Worm (Caenorhabditis elegans) whole organism, young adult: Measurements from ENCODE around the gene C05D2.8.

Experiments used
- B0019.2 ChIP-seq: fragments of 200-800 bp; sonication (Bioruptor generic); conservative IDR thresholded peaks from 2 replicates; pipeline ENCODE4 v1.3.6; 2022; ENCODE audit warnings: missing genetic modification reagents, missing genetic modification characterization, missing compliant biosample characterization
- B0035.1 ChIP-seq: sonication (generic microtip); optimal IDR thresholded peaks from 2 replicates; lab custom pipeline; 2016; ENCODE audit warnings: missing genetic modification characterization, mild to moderate bottlenecking, missing compliant biosample characterization, missing genotype, missing genetic modification reagents
- B0261.1 ChIP-seq: sonication (generic microtip); optimal IDR thresholded peaks from 2 replicates; lab custom pipeline; 2016; ENCODE audit warnings: mild to moderate bottlenecking, missing genetic modification characterization, moderate library complexity, missing compliant biosample characterization
- B0336.3 ChIP-seq: fragments of 200-800 bp; sonication (Bioruptor generic); IDR thresholded peaks from 2 replicates; pipeline ENCODE4 v1.3.6; 2022; ENCODE audit warnings: missing genetic modification characterization, missing compliant biosample characterization
- C17E4.6 ChIP-seq: fragments of 200-800 bp; sonication (Bioruptor generic); IDR thresholded peaks from 2 replicates; pipeline ENCODE4 v1.3.6; 2022; ENCODE audit warnings: missing genetic modification reagents, missing genetic modification characterization, missing compliant biosample characterization
- D2030.7 ChIP-seq: fragments of 200-800 bp; sonication (Bioruptor generic); IDR thresholded peaks from 2 replicates; pipeline ENCODE4 v1.3.6; 2022; ENCODE audit warnings: missing genetic modification reagents, missing genetic modification characterization, missing compliant biosample characterization
- F23B12.7 ChIP-seq: sonication (generic microtip); optimal IDR thresholded peaks from 2 replicates; lab custom pipeline; 2017; ENCODE audit warnings: missing genetic modification characterization, mild to moderate bottlenecking, missing compliant biosample characterization, antibody characterized with exemption, moderate library complexity; ENCODE audit not compliant: insufficient read depth
- F33H1.4 ChIP-seq: fragments of 200-800 bp; sonication (Bioruptor generic); IDR thresholded peaks from 2 replicates; pipeline ENCODE4 v1.3.6; 2022; ENCODE audit warnings: missing genetic modification reagents, missing genetic modification characterization, missing compliant biosample characterization
- F37B4.10 ChIP-seq: fragments of 200-800 bp; sonication (Bioruptor generic); IDR thresholded peaks from 2 replicates; pipeline ENCODE4 v1.3.6; 2022; ENCODE audit warnings: missing genetic modification characterization, missing compliant biosample characterization
- F57A8.1 ChIP-seq: fragments of 200-800 bp; sonication (Bioruptor generic); optimal IDR thresholded peaks from 2 replicates; lab custom pipeline; 2018; ENCODE audit warnings: mild to moderate bottlenecking, missing genetic modification characterization, moderate library complexity, missing compliant biosample characterization
- K12H6.12 ChIP-seq: fragments of 200-800 bp; sonication (Bioruptor generic); optimal IDR thresholded peaks from 2 replicates; lab custom pipeline; 2018; ENCODE audit warnings: mild to moderate bottlenecking, missing genetic modification characterization, missing compliant biosample characterization
- Y56A3A.18 ChIP-seq: fragments of 200-800 bp; sonication (Bioruptor generic); IDR thresholded peaks from 2 replicates; pipeline ENCODE4 v1.3.6; 2022; ENCODE audit warnings: missing genetic modification reagents, missing genetic modification characterization, missing compliant biosample characterization
- atf-7 ChIP-seq: sonication (generic microtip); optimal IDR thresholded peaks from 2 replicates; lab custom pipeline; 2017; ENCODE audit warnings: mild to moderate bottlenecking, missing genetic modification characterization, missing compliant biosample characterization
- athp-1 ChIP-seq: sonication (generic microtip); optimal IDR thresholded peaks from 2 replicates; lab custom pipeline; 2017; ENCODE audit warnings: mild to moderate bottlenecking, missing genetic modification characterization, missing compliant biosample characterization
- attf-5 ChIP-seq: fragments of 200-800 bp; sonication (Bioruptor generic); optimal IDR thresholded peaks from 2 replicates; lab custom pipeline; 2018; ENCODE audit warnings: mild to moderate bottlenecking, missing genetic modification characterization, missing compliant biosample characterization
- bed-1 ChIP-seq: fragments of 200-800 bp; sonication (Bioruptor generic); IDR thresholded peaks from 2 replicates; pipeline ENCODE4 v1.3.6; 2022; ENCODE audit warnings: missing genetic modification reagents, missing genetic modification characterization, missing compliant biosample characterization
- bed-2 ChIP-seq: fragments of 200-800 bp; sonication (Bioruptor generic); IDR thresholded peaks from 2 replicates; pipeline ENCODE4 v1.3.6; 2022; ENCODE audit warnings: missing genetic modification reagents, missing genetic modification characterization, missing compliant biosample characterization
- ceh-58 ChIP-seq: fragments of 200-800 bp; sonication (Bioruptor generic); IDR thresholded peaks from 2 replicates; pipeline ENCODE4 v1.3.6; 2022; ENCODE audit warnings: missing genetic modification characterization, missing compliant biosample characterization
- dox-1 ChIP-seq: fragments of 200-800 bp; sonication (Bioruptor generic); IDR thresholded peaks from 2 replicates; pipeline ENCODE4 v1.3.6; 2022; ENCODE audit warnings: missing genetic modification reagents, missing genetic modification characterization, missing compliant biosample characterization
- fkh-3 ChIP-seq: sonication (generic microtip); optimal IDR thresholded peaks from 2 replicates; lab custom pipeline; 2016; ENCODE audit warnings: mild to moderate bottlenecking, missing genetic modification characterization, missing compliant biosample characterization
- gei-17 ChIP-seq: fragments of 200-800 bp; sonication (Bioruptor generic); optimal IDR thresholded peaks from 2 replicates; lab custom pipeline; 2018; ENCODE audit warnings: mild to moderate bottlenecking, missing genetic modification characterization, missing compliant biosample characterization
- hmg-1.2 ChIP-seq: fragments of 200-800 bp; sonication (Bioruptor generic); IDR thresholded peaks from 2 replicates; pipeline ENCODE4 v1.3.6; 2022; ENCODE audit warnings: missing genetic modification reagents, missing genetic modification characterization, missing compliant biosample characterization
- hrde-1 ChIP-seq: sonication (generic microtip); optimal IDR thresholded peaks from 2 replicates; lab custom pipeline; 2016; ENCODE audit warnings: missing genetic modification characterization, mild to moderate bottlenecking, missing compliant biosample characterization, moderate library complexity, missing genotype, missing genetic modification reagents, borderline replicate concordance
- let-526 ChIP-seq: fragments of 200-800 bp; sonication (Bioruptor generic); IDR thresholded peaks from 2 replicates; pipeline ENCODE4 v1.3.6; 2022; ENCODE audit warnings: missing genetic modification reagents, missing genetic modification characterization, missing compliant biosample characterization
- let-607 ChIP-seq, 2 experiments: fragments of 200-800 bp in 1 of 2; sonication (Bioruptor generic) in 1 of 2; sonication (generic microtip) in 1 of 2; optimal IDR thresholded peaks; 2 replicates each; lab custom pipeline; 2016 to 2018; ENCODE audit warnings: mild to moderate bottlenecking in 2 of 2, missing compliant biosample characterization in 2 of 2, missing genetic modification characterization in 2 of 2, moderate library complexity in 2 of 2, missing genotype in 1 of 2
- lin-26 ChIP-seq: fragments of 200-800 bp; sonication (Bioruptor generic); IDR thresholded peaks from 2 replicates; pipeline ENCODE4 v1.3.6; 2022; ENCODE audit warnings: missing genetic modification reagents, missing genetic modification characterization, missing compliant biosample characterization
- lir-1 ChIP-seq: fragments of 200-800 bp; sonication (Bioruptor generic); conservative IDR thresholded peaks from 2 replicates; pipeline ENCODE4 v1.3.6; 2022; ENCODE audit warnings: missing genetic modification reagents, missing genetic modification characterization, missing compliant biosample characterization
- mel-28 ChIP-seq: sonication (generic microtip); optimal IDR thresholded peaks from 2 replicates; lab custom pipeline; 2016; ENCODE audit warnings: borderline replicate concordance, mild to moderate bottlenecking, missing genetic modification characterization, missing compliant biosample characterization
- mes-4 ChIP-seq: sonication (generic microtip); optimal IDR thresholded peaks from 2 replicates; lab custom pipeline; 2016; ENCODE audit warnings: missing genotype, missing genetic modification characterization, missing compliant biosample characterization
- mxl-1 ChIP-seq: sonication (generic microtip); optimal IDR thresholded peaks from 2 replicates; lab custom pipeline; 2016; ENCODE audit warnings: missing genetic modification characterization, missing compliant biosample characterization
- nfyb-1 ChIP-seq: fragments of 200-800 bp; sonication (Bioruptor generic); IDR thresholded peaks from 2 replicates; pipeline ENCODE4 v1.3.6; 2022; ENCODE audit warnings: missing genetic modification reagents, missing genetic modification characterization, missing compliant biosample characterization
- nhr-80 ChIP-seq: sonication (generic microtip); optimal IDR thresholded peaks from 2 replicates; lab custom pipeline; 2016; ENCODE audit warnings: missing genetic modification characterization, missing compliant biosample characterization
- rpc-1 ChIP-seq, 2 experiments: fragments of 150-350 bp in 1 of 2; sonication (generic microtip) in 1 of 2; optimal IDR thresholded peaks; 2 replicates each; lab custom pipeline; 2014 to 2018; ENCODE audit warnings: missing biosample characterization in 1 of 2, missing genetic modification characterization in 1 of 2, missing genetic modification reagents in 1 of 2, missing genotype in 1 of 2
- sea-2 ChIP-seq: fragments of 200-800 bp; sonication (Bioruptor generic); IDR thresholded peaks from 2 replicates; pipeline ENCODE4 v1.3.6; 2022; ENCODE audit warnings: missing genetic modification characterization, missing compliant biosample characterization
- snpc-3.4 ChIP-seq: sonication (generic microtip); optimal IDR thresholded peaks from 2 replicates; lab custom pipeline; 2017; ENCODE audit warnings: missing genetic modification characterization, mild to moderate bottlenecking, missing compliant biosample characterization, antibody characterized with exemption, moderate library complexity, missing genotype, missing genetic modification reagents
- snpc-4 ChIP-seq, 5 experiments: fragments of 150-350 bp in 1 of 5; sonication (generic microtip) in 4 of 5; optimal IDR thresholded peaks; 2 replicates each; lab custom pipeline; 2014 to 2018; ENCODE audit warnings: missing genetic modification characterization in 5 of 5, missing biosample characterization in 3 of 5, antibody characterized with exemption in 2 of 5, mild to moderate bottlenecking in 2 of 5, missing compliant biosample characterization in 2 of 5, missing genotype in 2 of 5, moderate library complexity in 2 of 5, missing genetic modification reagents in 1 of 5
- tbx-9 ChIP-seq: sonication (generic microtip); optimal IDR thresholded peaks from 2 replicates; lab custom pipeline; 2016; ENCODE audit warnings: borderline replicate concordance, missing genetic modification characterization, inconsistent platforms, missing compliant biosample characterization
- unc-130 ChIP-seq: sonication (generic microtip); optimal IDR thresholded peaks from 2 replicates; lab custom pipeline; 2016; ENCODE audit warnings: missing genetic modification reagents, missing genetic modification characterization, missing compliant biosample characterization
- ztf-22 ChIP-seq: fragments of 200-800 bp; sonication (Bioruptor generic); optimal IDR thresholded peaks from 2 replicates; lab custom pipeline; 2018; ENCODE audit warnings: mild to moderate bottlenecking, missing genetic modification characterization, moderate library complexity, missing compliant biosample characterization
- ztf-28 ChIP-seq: fragments of 200-800 bp; sonication (Bioruptor generic); IDR thresholded peaks from 2 replicates; pipeline ENCODE4 v1.3.6; 2022; ENCODE audit warnings: missing genetic modification reagents, missing genetic modification characterization, missing compliant biosample characterization
- ztf-6 ChIP-seq: fragments of 200-800 bp; sonication (Bioruptor generic); IDR thresholded peaks from 2 replicates; pipeline ENCODE4 v1.3.6; 2022; ENCODE audit warnings: missing genetic modification reagents, missing genetic modification characterization, missing compliant biosample characterization

The C05D2.8 gene

DNA sequence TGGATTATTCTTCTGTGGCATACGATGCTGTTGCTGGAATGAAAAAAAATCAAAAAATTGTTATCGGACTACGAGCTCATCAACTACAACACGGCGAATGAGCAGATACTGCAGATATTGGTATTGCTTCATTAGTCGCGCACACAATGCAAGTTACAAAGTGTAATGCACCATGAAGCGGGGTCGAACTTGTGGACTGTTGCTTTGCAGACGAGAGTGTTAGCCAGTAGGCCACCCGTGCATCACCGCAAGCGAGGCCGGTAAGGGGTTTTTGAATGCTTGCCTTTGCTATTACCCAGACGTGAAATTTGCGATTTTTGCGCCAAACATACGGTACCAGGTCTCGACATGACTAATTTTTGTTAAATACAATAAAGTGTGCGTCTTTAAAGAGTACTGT lies 8.1 kb downstream of the C05D2.8 start (continued):
- TF ChIP-seq lin-26 (GFP tag; lab: Robert Waterston, UW) (peak; percentile 96), fkh-3 (tag; lab: Kevin White, UChicago) (peak; percentile 59), ztf-22 (peak; percentile 71), D2030.7 (GFP tag; lab: Robert Waterston, UW) (peak; percentile 70), C17E4.6 (GFP tag; lab: Robert Waterston, UW) (peak; percentile 73; the same call in 1 of the 2 replicates), rpc-1 (optimal IDR thresholded peaks at IDR 0.05; lab: Kevin White, UChicago) (peak; percentile 77), rpc-1 (tag; optimal IDR thresholded peaks at IDR 0.05; lab: Kevin White, UChicago) (peak; percentile 89), B0019.2 (GFP tag; lab: Robert Waterston, UW) (peak; percentile 54), tbx-9 (tag; lab: Kevin White, UChicago) (peak; percentile 13), B0336.3 (GFP tag; lab: Robert Waterston, UW) (peak; percentile 73; the same call in 1 of the 2 replicates), attf-5 (GFP tag; lab: Kevin White, UChicago) (peak; percentile 60), B0261.1 (peak; percentile 89), athp-1 (tag; lab: Kevin White, UChicago) (peak; percentile 93), gei-17 (GFP tag; lab: Kevin White, UChicago) (no peak)

DNA sequence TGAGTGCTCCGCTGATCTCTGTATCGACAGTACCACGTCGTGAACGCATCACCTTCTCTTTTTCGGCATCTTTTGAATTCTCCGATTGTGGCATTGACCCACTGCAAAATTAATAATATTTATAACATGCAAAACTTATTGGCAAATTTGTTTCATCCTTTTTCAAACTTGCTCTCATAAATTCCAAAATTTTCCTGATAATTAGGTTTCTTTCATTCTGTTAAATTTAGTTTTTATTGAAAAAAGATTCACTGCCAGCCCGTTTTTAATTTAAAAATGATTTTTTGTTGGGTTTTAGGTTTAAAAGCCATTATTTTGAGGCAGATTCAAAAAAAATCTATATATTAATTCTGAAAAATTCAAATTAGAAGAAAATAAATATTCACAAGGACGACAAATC lies 10.2 kb downstream of the C05D2.8 start, which contains the start of gene wdr-37:
TSS of gene wdr-37 (minus strand) at position 101 of the 400 bp plus-strand sequence.
- no peak for TF ChIP-seq snpc-4 (GFP tag; optimal IDR thresholded peaks at IDR 0.05; lab: Kevin White, UChicago)
- TF ChIP-seq snpc-4 (tag; optimal IDR thresholded peaks at IDR 0.05; lab: Kevin White, UChicago) = no peak
- no peak for TF ChIP-seq let-607 (tag; optimal IDR thresholded peaks at IDR 0.05; lab: Kevin White, UChicago)

DNA sequence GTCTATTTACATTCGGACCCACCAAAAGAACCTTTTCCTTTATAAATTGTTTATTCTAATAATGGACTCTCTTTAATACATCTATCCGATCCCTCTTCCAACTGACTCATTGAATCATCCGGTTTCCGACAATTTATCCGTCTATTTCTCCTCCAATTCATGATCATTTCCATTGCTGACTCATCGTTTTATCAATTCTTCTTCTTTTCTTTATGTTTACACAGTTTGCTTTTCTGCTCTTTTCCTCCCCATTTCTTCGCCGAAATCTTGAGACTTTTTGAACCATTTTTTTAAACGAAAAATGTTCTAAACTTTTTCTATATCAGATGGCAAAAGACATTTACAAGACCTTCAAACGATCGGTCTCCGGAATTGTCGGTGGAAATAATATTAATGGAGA lies 14.7 kb downstream of the C05D2.8 start, which contains the start of gene ced-6:
TSS of gene ced-6 (plus strand) at position 327 of the 400 bp plus-strand sequence.
- TF ChIP-seq mxl-1 (tag; lab: Kevin White, UChicago) = no peak
- no peak for TF ChIP-seq unc-130 (GFP tag; lab: Kevin White, UChicago)
- TF ChIP-seq sea-2 (GFP tag; lab: Robert Waterston, UW) = no peak
- TF ChIP-seq let-526 (GFP tag; lab: Robert Waterston, UW) = no peak
- no peak for TF ChIP-seq lir-1
- TF ChIP-seq hrde-1 (tag; lab: Kevin White, UChicago) = no peak
- no peak for TF ChIP-seq atf-7 (tag; lab: Kevin White, UChicago)
- no peak for TF ChIP-seq ztf-28 (GFP tag; lab: Robert Waterston, UW)
- no peak for TF ChIP-seq mel-28 (tag; lab: Kevin White, UChicago)
- no peak for TF ChIP-seq ceh-58 (GFP tag; lab: Robert Waterston, UW)
- no peak for TF ChIP-seq bed-1 (GFP tag; lab: Robert Waterston, UW)
- no peak for TF ChIP-seq B0035.1
- no peak for TF ChIP-seq F57A8.1 (GFP tag; lab: Kevin White, UChicago)
- TF ChIP-seq ztf-6 (GFP tag; lab: Robert Waterston, UW) = no peak
- no peak for TF ChIP-seq D2030.7 (GFP tag; lab: Robert Waterston, UW)
- TF ChIP-seq snpc-3.4 (tag; lab: Kevin White, UChicago) = no peak

DNA sequence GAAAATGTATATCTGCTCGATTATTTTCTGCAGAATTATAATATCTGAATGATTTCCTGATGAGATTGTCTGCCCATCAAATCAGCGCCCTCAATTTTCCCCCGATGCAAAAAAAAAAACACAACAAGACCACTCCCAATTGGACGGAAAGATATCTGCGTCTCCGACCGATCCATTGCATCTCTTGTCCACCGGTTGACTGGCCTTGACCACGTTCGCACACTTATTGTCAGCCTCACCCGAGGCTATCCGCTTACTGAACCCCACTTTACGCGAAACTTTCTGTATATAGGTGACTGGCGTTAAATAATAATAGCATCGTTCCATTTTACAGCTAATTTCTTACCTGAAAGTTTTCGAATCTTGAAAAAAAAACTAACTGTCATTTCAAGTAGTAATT lies 15.8 kb downstream of the C05D2.8 start:
- TF ChIP-seq K12H6.12 = no peak
- TF ChIP-seq B0035.1 = no peak
- TF ChIP-seq C17E4.6 (GFP tag; lab: Robert Waterston, UW) = no peak
- 0 out of 2 replicates have a peak, but pooled peaks have one; percentile 35 for TF ChIP-seq Y56A3A.18 (GFP tag; lab: Robert Waterston, UW)
- peak; percentile 38 for TF ChIP-seq hrde-1 (tag; lab: Kevin White, UChicago)
- no peak for TF ChIP-seq unc-130 (GFP tag; lab: Kevin White, UChicago)
- no peak for TF ChIP-seq F23B12.7 (tag; lab: Kevin White, UChicago)
- TF ChIP-seq dox-1 (GFP tag; lab: Robert Waterston, UW) = 0 out of 2 replicates have a peak, but pooled peaks have one; percentile 4
- no peak for TF ChIP-seq mes-4 (tag; lab: Kevin White, UChicago)
- no peak for TF ChIP-seq F33H1.4 (GFP tag; lab: Robert Waterston, UW)
- TF ChIP-seq bed-2 (GFP tag; lab: Robert Waterston, UW) = no peak
- TF ChIP-seq nhr-80 (tag; lab: Kevin White, UChicago) = no peak
- no peak for TF ChIP-seq ceh-58 (GFP tag; lab: Robert Waterston, UW)
- TF ChIP-seq nfyb-1 (GFP tag; lab: Robert Waterston, UW) = no peak; the same call in 1 of the 2 replicates
- TF ChIP-seq ztf-22 = no peak
- peak; percentile 33; the same call in 1 of the 2 replicates for TF ChIP-seq hmg-1.2 (GFP tag; lab: Robert Waterston, UW)
- no peak for TF ChIP-seq F37B4.10 (GFP tag; lab: Robert Waterston, UW)
- no peak for TF ChIP-seq tbx-9 (tag; lab: Kevin White, UChicago)
